Worm (Caenorhabditis elegans) whole organism, young adult: ENCODE results near the gene btbd-10.

Experiments
- B0336.3 ChIP-seq: fragments of 200-800 bp; sonication (Bioruptor generic); IDR thresholded peaks from 2 replicates; pipeline ENCODE4 v1.3.6; 2022; ENCODE audit warnings: missing genetic modification characterization, missing compliant biosample characterization
- C06A6.2 ChIP-seq: fragments of 200-800 bp; sonication (Bioruptor generic); conservative IDR thresholded peaks from 2 replicates; pipeline ENCODE4 v1.3.6; 2022; ENCODE audit warnings: missing genetic modification characterization, missing compliant biosample characterization
- D2030.7 ChIP-seq: fragments of 200-800 bp; sonication (Bioruptor generic); IDR thresholded peaks from 2 replicates; pipeline ENCODE4 v1.3.6; 2022; ENCODE audit warnings: missing genetic modification reagents, missing genetic modification characterization, missing compliant biosample characterization
- F33H1.4 ChIP-seq: fragments of 200-800 bp; sonication (Bioruptor generic); IDR thresholded peaks from 2 replicates; pipeline ENCODE4 v1.3.6; 2022; ENCODE audit warnings: missing genetic modification reagents, missing genetic modification characterization, missing compliant biosample characterization
- K12H6.12 ChIP-seq: fragments of 200-800 bp; sonication (Bioruptor generic); optimal IDR thresholded peaks from 2 replicates; lab custom pipeline; 2018; ENCODE audit warnings: mild to moderate bottlenecking, missing genetic modification characterization, missing compliant biosample characterization
- Y53G8AR.9 ChIP-seq: fragments of 200-800 bp; sonication (Bioruptor generic); conservative IDR thresholded peaks from 2 replicates; pipeline ENCODE4 v1.3.6; 2022; ENCODE audit warnings: missing genetic modification reagents, missing genetic modification characterization, missing compliant biosample characterization
- attf-6 ChIP-seq: fragments of 200-800 bp; sonication (Bioruptor generic); IDR thresholded peaks from 2 replicates; pipeline ENCODE4 v1.3.6; 2022; ENCODE audit warnings: missing genetic modification reagents, missing genetic modification characterization, missing compliant biosample characterization
- cebp-1 ChIP-seq, 2 experiments: fragments of 200-800 bp in 1 of 2; sonication (Bioruptor generic) in 1 of 2; sonication (generic microtip) in 1 of 2; IDR thresholded peaks in 1 of 2; optimal IDR thresholded peaks in 1 of 2; 2 replicates each; pipeline versions ENCODE4 v1.3.6 to Lab custom; 2017 to 2022; ENCODE audit warnings: missing compliant biosample characterization in 2 of 2, missing genetic modification characterization in 2 of 2, mild to moderate bottlenecking in 1 of 2, missing genetic modification reagents in 1 of 2, moderate library complexity in 1 of 2
- ceh-91 ChIP-seq: fragments of 200-800 bp; sonication (Bioruptor generic); IDR thresholded peaks from 2 replicates; pipeline ENCODE4 v1.3.6; 2022; ENCODE audit warnings: missing genetic modification reagents, missing genetic modification characterization, missing compliant biosample characterization
- dox-1 ChIP-seq: fragments of 200-800 bp; sonication (Bioruptor generic); IDR thresholded peaks from 2 replicates; pipeline ENCODE4 v1.3.6; 2022; ENCODE audit warnings: missing genetic modification reagents, missing genetic modification characterization, missing compliant biosample characterization
- dpl-1 ChIP-seq: fragments of 150-350 bp; optimal IDR thresholded peaks from 2 replicates; lab custom pipeline; 2014; ENCODE audit warnings: missing biosample characterization, missing genetic modification reagents, missing genetic modification characterization
- efl-1 ChIP-seq: fragments of 150-350 bp; optimal IDR thresholded peaks from 2 replicates; lab custom pipeline; 2014; ENCODE audit warnings: missing biosample characterization, missing genetic modification reagents, missing genetic modification characterization
- ekl-4 ChIP-seq: fragments of 200-800 bp; sonication (Bioruptor generic); IDR thresholded peaks from 2 replicates; pipeline ENCODE4 v1.3.6; 2022; ENCODE audit warnings: missing genetic modification reagents, missing genetic modification characterization, missing compliant biosample characterization
- ets-4 ChIP-seq: fragments of 200-800 bp; sonication (Bioruptor generic); optimal IDR thresholded peaks from 2 replicates; lab custom pipeline; 2018; ENCODE audit warnings: mild to moderate bottlenecking, missing genetic modification characterization, missing compliant biosample characterization
- hmg-1.2 ChIP-seq: fragments of 200-800 bp; sonication (Bioruptor generic); IDR thresholded peaks from 2 replicates; pipeline ENCODE4 v1.3.6; 2022; ENCODE audit warnings: missing genetic modification reagents, missing genetic modification characterization, missing compliant biosample characterization
- lsl-1 ChIP-seq: fragments of 200-800 bp; sonication (Bioruptor generic); optimal IDR thresholded peaks from 2 replicates; lab custom pipeline; 2018; ENCODE audit warnings: mild to moderate bottlenecking, missing genetic modification characterization, moderate library complexity, missing compliant biosample characterization
- madf-10 ChIP-seq: sonication (generic microtip); optimal IDR thresholded peaks from 2 replicates; lab custom pipeline; 2016; ENCODE audit warnings: mild to moderate bottlenecking, missing genetic modification characterization, missing compliant biosample characterization
- madf-3 ChIP-seq: fragments of 200-800 bp; sonication (Bioruptor generic); IDR thresholded peaks from 2 replicates; pipeline ENCODE4 v1.3.6; 2022; ENCODE audit warnings: missing genetic modification reagents, missing genetic modification characterization, missing compliant biosample characterization
- madf-6 ChIP-seq: fragments of 200-800 bp; sonication (Bioruptor generic); IDR thresholded peaks from 2 replicates; pipeline ENCODE4 v1.3.6; 2022; ENCODE audit warnings: missing genetic modification reagents, missing genetic modification characterization, missing compliant biosample characterization
- madf-8 ChIP-seq: fragments of 200-800 bp; sonication (Bioruptor generic); conservative IDR thresholded peaks from 2 replicates; pipeline ENCODE4 v1.3.6; 2022; ENCODE audit warnings: missing genetic modification reagents, missing genetic modification characterization, missing compliant biosample characterization
- nfya-2 ChIP-seq: fragments of 200-800 bp; sonication (Bioruptor generic); IDR thresholded peaks from 2 replicates; pipeline ENCODE4 v1.3.6; 2022; ENCODE audit warnings: missing genetic modification reagents, missing genetic modification characterization, missing compliant biosample characterization
- nhr-120 ChIP-seq: fragments of 200-800 bp; sonication (Bioruptor generic); IDR thresholded peaks from 2 replicates; pipeline ENCODE4 v1.3.6; 2022; ENCODE audit warnings: missing genetic modification characterization, missing compliant biosample characterization
- nhr-90 ChIP-seq: sonication (generic microtip); optimal IDR thresholded peaks from 2 replicates; lab custom pipeline; 2016; ENCODE audit warnings: missing genotype, mild to moderate bottlenecking, missing genetic modification characterization, missing compliant biosample characterization
- pha-4 ChIP-seq: fragments of 150-350 bp; sonication (generic microtip); optimal IDR thresholded peaks from 2 replicates; lab custom pipeline; 2014; ENCODE audit warnings: missing biosample characterization, missing genetic modification reagents, missing genetic modification characterization
- snpc-3.4 ChIP-seq: sonication (generic microtip); optimal IDR thresholded peaks from 2 replicates; lab custom pipeline; 2017; ENCODE audit warnings: missing genetic modification characterization, mild to moderate bottlenecking, missing compliant biosample characterization, antibody characterized with exemption, moderate library complexity, missing genotype, missing genetic modification reagents
- snpc-4 ChIP-seq, 5 experiments: fragments of 150-350 bp in 1 of 5; sonication (generic microtip) in 4 of 5; optimal IDR thresholded peaks; 2 replicates each; lab custom pipeline; 2014 to 2018; ENCODE audit warnings: missing genetic modification characterization in 5 of 5, missing biosample characterization in 3 of 5, antibody characterized with exemption in 2 of 5, mild to moderate bottlenecking in 2 of 5, missing compliant biosample characterization in 2 of 5, missing genotype in 2 of 5, moderate library complexity in 2 of 5, missing genetic modification reagents in 1 of 5
- sptf-2 ChIP-seq: fragments of 200-800 bp; sonication (Bioruptor generic); optimal IDR thresholded peaks from 2 replicates; lab custom pipeline; 2018; ENCODE audit warnings: mild to moderate bottlenecking, missing genetic modification characterization, missing compliant biosample characterization
- tbp1 ChIP-seq: fragments of 200-800 bp; sonication (Bioruptor generic); optimal IDR thresholded peaks from 2 replicates; lab custom pipeline; 2018; ENCODE audit warnings: mild to moderate bottlenecking, missing genetic modification characterization, missing compliant biosample characterization
- xnd-1 ChIP-seq: sonication (generic microtip); optimal IDR thresholded peaks from 2 replicates; lab custom pipeline; 2016; ENCODE audit warnings: missing genotype, missing genetic modification reagents, missing genetic modification characterization, missing compliant biosample characterization

The btbd-10 gene

DNA sequence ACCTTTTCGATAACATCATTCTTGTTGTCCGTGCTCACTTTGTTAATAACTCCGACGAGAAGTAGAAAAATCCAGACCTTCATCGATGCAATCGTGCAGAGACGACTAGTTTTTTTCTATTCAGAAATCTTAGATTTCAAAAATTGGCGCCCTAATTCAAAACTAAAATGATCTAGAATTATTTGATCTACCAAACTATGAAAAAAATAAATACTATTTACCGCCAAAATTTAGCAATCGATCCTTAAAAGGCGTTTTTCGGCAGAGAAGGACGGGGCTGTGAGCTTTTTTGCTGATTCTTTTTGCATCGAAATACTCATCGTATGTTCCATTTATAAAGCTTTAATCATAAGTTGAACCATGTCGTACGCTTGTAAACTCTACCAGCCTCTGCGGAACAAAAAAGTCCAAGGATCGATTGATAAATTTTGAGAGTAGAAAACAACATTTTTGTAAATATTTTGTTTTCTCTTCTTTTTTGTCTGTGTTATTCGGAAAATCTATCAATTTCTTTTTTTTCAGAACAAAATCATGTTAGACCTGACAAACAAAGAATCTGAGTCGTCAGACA lies 44.7 kb downstream of the btbd-10 start, which contains the start of the genes try-1 and zyg-12:
Gene try-1, minus strand, starts transcription at position 148 of the 571 bp plus-strand sequence.
Gene zyg-12, plus strand, starts transcription at position 521 of the 571 bp plus-strand sequence.
- TF ChIP-seq F33H1.4 (GFP tag; lab: Robert Waterston, UW), result 0 out of 2 replicates have a peak, but pooled peaks have one; percentile 18
- peak; percentile 16 for TF ChIP-seq dpl-1 (GFP tag; lab: Kevin White, UChicago)
- TF ChIP-seq ets-4 (GFP tag; lab: Kevin White, UChicago), result no peak
- TF ChIP-seq madf-10 (tag; lab: Kevin White, UChicago), result no peak
- peak; percentile 64 for TF ChIP-seq efl-1 (GFP tag; lab: Kevin White, UChicago)
- TF ChIP-seq pha-4, result no peak
- TF ChIP-seq hmg-1.2 (GFP tag; lab: Robert Waterston, UW), result 0 out of 2 replicates have a peak, but pooled peaks have one; percentile 11
- no peak for TF ChIP-seq dox-1 (GFP tag; lab: Robert Waterston, UW)
- TF ChIP-seq madf-6 (GFP tag; lab: Robert Waterston, UW), result peak; percentile 78
- 0 out of 2 replicates have a peak, but pooled peaks have one; percentile 42 for TF ChIP-seq madf-3 (GFP tag; lab: Robert Waterston, UW)
- TF ChIP-seq snpc-3.4 (tag; lab: Kevin White, UChicago), result peak; percentile 43
- peak; percentile 51 for TF ChIP-seq madf-8
- peak; percentile 47 for TF ChIP-seq xnd-1 (tag; lab: Kevin White, UChicago)
- peak; percentile 35 for TF ChIP-seq lsl-1
- peak; percentile 17; the same call in 1 of the 2 replicates for TF ChIP-seq ceh-91 (GFP tag; lab: Robert Waterston, UW)

DNA sequence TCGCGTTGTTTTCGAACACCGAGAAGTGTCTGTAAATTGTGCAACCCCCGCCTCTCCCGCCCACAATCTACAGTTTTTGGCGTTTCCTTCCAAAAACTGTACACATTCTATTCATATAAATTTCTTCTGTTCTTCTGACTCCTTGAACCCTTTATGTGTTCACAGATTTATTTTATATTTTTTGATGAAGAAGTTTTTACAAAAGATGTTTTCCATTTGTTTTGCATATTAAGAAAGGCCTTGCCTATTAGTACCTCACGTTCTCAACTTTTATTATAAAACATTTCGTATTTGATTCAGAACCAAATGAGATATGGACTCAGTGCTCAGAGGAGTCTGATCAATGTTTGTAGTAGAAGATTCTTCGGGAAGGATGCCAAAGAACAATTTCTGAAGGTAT lies 48.5 kb downstream of the btbd-10 start, which contains the start of gene ndx-3:
Gene ndx-3, plus strand, starts transcription at position 301 of the 400 bp plus-strand sequence.
- no peak for TF ChIP-seq nhr-120
- no peak for TF ChIP-seq cebp-1 (GFP tag; IDR thresholded peaks at IDR 0.05; lab: Robert Waterston, UW)
- TF ChIP-seq cebp-1 (tag; optimal IDR thresholded peaks at IDR 0.05; lab: Kevin White, UChicago), result no peak
- no peak for TF ChIP-seq lsl-1
- TF ChIP-seq D2030.7, result no peak
- TF ChIP-seq Y53G8AR.9 (GFP tag; lab: Robert Waterston, UW), result no peak

ce11 chrII:4954099-4954959 lies 49.5 kb downstream of the btbd-10 start:
- TF ChIP-seq madf-3 (GFP tag; lab: Robert Waterston, UW) (peak; percentile 82; the same call in 1 of the 2 replicates), nhr-90 (no peak), nfya-2 (GFP tag; lab: Robert Waterston, UW) (no peak), attf-6 (GFP tag; lab: Robert Waterston, UW) (no peak), snpc-3.4 (tag; lab: Kevin White, UChicago) (peak; percentile 21), snpc-4 (GFP tag; optimal IDR thresholded peaks at IDR 0.05; lab: Kevin White, UChicago) (no peak), snpc-4 (tag; optimal IDR thresholded peaks at IDR 0.05; lab: Kevin White, UChicago) (peak in 1 of 4 experiments; percentile 7), K12H6.12 (tag; lab: Kevin White, UChicago) (no peak), C06A6.2 (GFP tag; lab: Robert Waterston, UW) (0 out of 2 replicates have a peak, but pooled peaks have one; percentile 20), tbp1 (GFP tag; lab: Kevin White, UChicago) (peak; percentile 7), B0336.3 (0 out of 2 replicates have a peak, but pooled peaks have one; percentile 30), Y53G8AR.9 (GFP tag; lab: Robert Waterston, UW) (peak; percentile 24; the same call in 1 of the 2 replicates), cebp-1 (GFP tag; IDR thresholded peaks at IDR 0.05; lab: Robert Waterston, UW) (no peak), cebp-1 (tag; optimal IDR thresholded peaks at IDR 0.05; lab: Kevin White, UChicago) (peak; percentile 27), sptf-2 (GFP tag; lab: Kevin White, UChicago) (no peak), ekl-4 (GFP tag; lab: Robert Waterston, UW) (0 out of 2 replicates have a peak, but pooled peaks have one; percentile 9), madf-6 (GFP tag; lab: Robert Waterston, UW) (peak; percentile 50)
- TF ChIP-seq, all 124 proteins: peak for 10
